Worm (Caenorhabditis elegans) whole organism, L2 larva: ENCODE measurements around the gene Y69A2AR.47.

ENCODE experiments used
- R02D3.7 ChIP-seq: fragments of 150-350 bp; optimal IDR thresholded peaks from 2 replicates; lab custom pipeline; 2014; ENCODE audit warnings: missing biosample characterization, missing genetic modification characterization
- ZK546.5 ChIP-seq: sonication (generic microtip); optimal IDR thresholded peaks from 2 replicates; lab custom pipeline; 2017; ENCODE audit warnings: missing biosample characterization, missing genetic modification characterization
- blmp-1 ChIP-seq: sonication (generic microtip); optimal IDR thresholded peaks from 2 replicates; lab custom pipeline; 2017; ENCODE audit warnings: missing genetic modification characterization, mild to moderate bottlenecking, missing compliant biosample characterization, antibody characterized with exemption, moderate library complexity; ENCODE audit not compliant: insufficient read depth
- dmd-4 ChIP-seq: sonication (generic microtip); optimal IDR thresholded peaks from 2 replicates; lab custom pipeline; 2017; ENCODE audit warnings: missing biosample characterization, missing genetic modification characterization
- elt-3 ChIP-seq: sonication (generic microtip); optimal IDR thresholded peaks from 2 replicates; lab custom pipeline; 2017; ENCODE audit warnings: missing biosample characterization, missing genetic modification characterization
- lsy-2 ChIP-seq, 2 experiments: fragments of 150-350 bp in 1 of 2; sonication (generic microtip) in 1 of 2; optimal IDR thresholded peaks; 2 replicates each; lab custom pipeline; 2014 to 2017; ENCODE audit warnings: missing biosample characterization in 2 of 2, missing genetic modification characterization in 2 of 2
- nhr-11 ChIP-seq: fragments of 150-350 bp; optimal IDR thresholded peaks from 2 replicates; lab custom pipeline; 2014; ENCODE audit warnings: missing biosample characterization, missing genetic modification characterization
- nhr-237 ChIP-seq: fragments of 150-350 bp; optimal IDR thresholded peaks from 2 replicates; lab custom pipeline; 2014; ENCODE audit warnings: missing biosample characterization, missing genetic modification characterization
- snpc-4 ChIP-seq: fragments of 150-350 bp; optimal IDR thresholded peaks from 2 replicates; lab custom pipeline; 2014; ENCODE audit warnings: missing biosample characterization, missing genetic modification characterization
- unc-62 ChIP-seq: fragments of 150-350 bp; optimal IDR thresholded peaks from 2 replicates; lab custom pipeline; 2014; ENCODE audit warnings: missing biosample characterization, missing genetic modification reagents, missing genetic modification characterization

DNA sequence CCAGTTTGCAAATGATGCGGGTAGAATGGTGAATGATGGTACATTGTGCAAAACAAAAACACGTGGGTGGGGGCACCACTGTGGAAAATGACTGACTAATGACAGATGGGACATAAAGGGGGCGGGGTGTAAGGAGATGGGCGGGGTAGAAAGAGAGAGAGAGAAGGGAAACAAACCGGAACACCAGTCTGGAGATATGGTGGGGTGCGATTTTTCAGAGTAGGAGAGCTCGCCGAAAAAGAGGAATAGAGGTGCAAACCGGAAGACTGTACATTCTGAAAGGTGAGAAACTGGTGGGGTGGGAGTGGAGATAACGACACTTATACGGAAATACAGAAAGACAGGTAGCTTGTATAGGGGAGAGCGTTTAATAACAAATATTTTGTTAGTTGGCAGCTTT lies 30.7 kb downstream of the Y69A2AR.47 start, which contains the start of gene ngn-1:
- TF ChIP-seq dmd-4 (tag; lab: Kevin White, UChicago) (no peak), ZK546.5 (tag; lab: Kevin White, UChicago) (no peak), unc-62 (GFP tag; lab: Kevin White, UChicago) (no peak), blmp-1 (no peak), R02D3.7 (tag; lab: Kevin White, UChicago) (no peak), nhr-11 (tag; lab: Kevin White, UChicago) (no peak), lsy-2 (tag; optimal IDR thresholded peaks at IDR 0.05; lab: Kevin White, UChicago) (no peak), snpc-4 (tag; lab: Kevin White, UChicago) (no peak), elt-3 (tag; lab: Kevin White, UChicago) (no peak), nhr-237 (tag; lab: Kevin White, UChicago) (no peak)
